Fruit fly (Drosophila melanogaster): ENCODE measurements around the gene CG34290.

CG34290 gene

dm6 chr3R:24259278-24260040 is 30.2 kb downstream of the CG34290 start:
- TF ChIP-seq CG8478 (optimal IDR thresholded peaks at IDR 0.05) (no peak), CTCF (optimal IDR thresholded peaks at IDR 0.05) (no peak)

- TF ChIP-seq CTCF (optimal IDR thresholded peaks at IDR 0.05) (no peak), CG8478 (optimal IDR thresholded peaks at IDR 0.05) (no peak)
Measured at dm6 chr3R:24258333-24258732, 31.3 kb downstream of the CG34290 start.

dm6 chr3R:24252494-24252893 is 37.1 kb downstream of the CG34290 start, which contains the start of gene beta-PheRS:
Gene beta-PheRS, minus strand, starts transcription at chr3R:24252679.
- peak; percentile 37 to 45 for TF ChIP-seq CTCF (optimal IDR thresholded peaks at IDR 0.05)
- no peak for TF ChIP-seq CG8478 (optimal IDR thresholded peaks at IDR 0.05)

Measured in S2 (cell line).